Fruit fly (Drosophila melanogaster) whole organism, wandering third instar larva: ENCODE results near the gene CG11927.

Source experiments
- Abd-B ChIP-seq: fragments of >200 bp; optimal IDR thresholded peaks from 2 replicates; lab custom pipeline; 2017; ENCODE audit warnings: missing biosample characterization, missing genetic modification characterization
- HLH106 ChIP-seq: fragments of 200-800 bp; optimal IDR thresholded peaks from 3 replicates; lab custom pipeline; 2019; ENCODE audit warnings: missing biosample characterization, mild to moderate bottlenecking, missing genetic modification characterization, moderate library complexity
- Sp1 ChIP-seq: fragments of 200-800 bp; sonication (Bioruptor generic); optimal IDR thresholded peaks from 3 replicates; lab custom pipeline; 2019; ENCODE audit warnings: missing biosample characterization, mild to moderate bottlenecking, missing genetic modification characterization, moderate library complexity
- pan ChIP-seq: fragments of >200 bp; optimal IDR thresholded peaks from 2 replicates; lab custom pipeline; 2017
- sv ChIP-seq: fragments of 200-800 bp; sonication (Bioruptor generic); optimal IDR thresholded peaks from 3 replicates; lab custom pipeline; 2016; ENCODE audit warnings: missing biosample characterization, missing genetic modification characterization

dm6 chr2L:4829040-4829439, 18.5 kb upstream of the CG11927 start:
- TF ChIP-seq pan (lab: Kevin White, UChicago), result no peak
- no peak for TF ChIP-seq Sp1
- no peak for TF ChIP-seq HLH106 (tag; lab: Kevin White, UChicago)
- TF ChIP-seq Abd-B (GFP tag; lab: Kevin White, UChicago), result no peak
- TF ChIP-seq sv (GFP tag; lab: Kevin White, UChicago), result no peak
